Fruit fly (Drosophila melanogaster): ENCODE data around the gene CG46504.
"Not testable (repeated sequence)": the region's sequence is repeated elsewhere in the genome, so short reads cannot be mapped to it uniquely, and the experiment has no call there.

Gene CG46504

dm6 chrX:22147489-22147888 lies at the start of gene CG46504:
Gene CG46504, plus strand, starts transcription at chrX:22147789.
- TF ChIP-seq CTCF, CG8478 (optimal IDR thresholded peaks at IDR 0.05): not testable (repeated sequence)

- TF ChIP-seq CTCF, CG8478 (optimal IDR thresholded peaks at IDR 0.05): not testable (repeated sequence)
Observed at dm6 chrX:22142758-22143157, 4.8 kb upstream of the CG46504 start, which contains the start of gene CG40813. Gene CG40813, plus strand, starts transcription at chrX:22143058.

- TF ChIP-seq CG8478, CTCF (optimal IDR thresholded peaks at IDR 0.05): not testable (repeated sequence)
Observed at dm6 chrX:22152542-22152941, 5.0 kb downstream of the CG46504 start, which contains the start of gene CG46505. Gene CG46505, plus strand, starts transcription at chrX:22152842.

- TF ChIP-seq CG8478, CTCF (optimal IDR thresholded peaks at IDR 0.05): not testable (repeated sequence)
Observed at dm6 chrX:22157587-22157986, 10.0 kb downstream of the CG46504 start, which contains the start of gene CG46506. Gene CG46506, plus strand, starts transcription at chrX:22157887.

- TF ChIP-seq CTCF, CG8478 (optimal IDR thresholded peaks at IDR 0.05): not testable (repeated sequence)
Observed at dm6 chrX:22162623-22163022, 15.0 kb downstream of the CG46504 start, which contains the start of gene CG46507. Gene CG46507, plus strand, starts transcription at chrX:22162923.

dm6 chrX:22167355-22167754 lies 19.8 kb downstream of the CG46504 start, which contains the start of gene CG46508:
Gene CG46508, plus strand, starts transcription at chrX:22167655.
- not testable (repeated sequence) for TF ChIP-seq CTCF, CG8478 (optimal IDR thresholded peaks at IDR 0.05)

dm6 chrX:22172341-22172740 lies 24.8 kb downstream of the CG46504 start, which contains the start of gene CG46509:
Gene CG46509, plus strand, starts transcription at chrX:22172641.
- TF ChIP-seq CTCF, CG8478 (optimal IDR thresholded peaks at IDR 0.05): not testable (repeated sequence)

dm6 chrX:22177205-22177604 lies 29.6 kb downstream of the CG46504 start, which contains the start of gene CG46510:
Gene CG46510, plus strand, starts transcription at chrX:22177505.
- not testable (repeated sequence) for TF ChIP-seq CTCF, CG8478 (optimal IDR thresholded peaks at IDR 0.05)

dm6 chrX:22182193-22182592 lies 34.6 kb downstream of the CG46504 start, which contains the start of gene CG46511:
Gene CG46511, plus strand, starts transcription at chrX:22182493.
- not testable (repeated sequence) for TF ChIP-seq CTCF, CG8478 (optimal IDR thresholded peaks at IDR 0.05)

- not testable (repeated sequence) for TF ChIP-seq CTCF, CG8478 (optimal IDR thresholded peaks at IDR 0.05)
Observed at dm6 chrX:22187070-22187469, 39.5 kb downstream of the CG46504 start, which contains the start of gene CG46512. Gene CG46512, plus strand, starts transcription at chrX:22187370.

- not testable (repeated sequence) for TF ChIP-seq CG8478, CTCF (optimal IDR thresholded peaks at IDR 0.05)
Observed at dm6 chrX:22191973-22192372, 44.4 kb downstream of the CG46504 start, which contains the start of gene CG46513. Gene CG46513, plus strand, starts transcription at chrX:22192273.

- TF ChIP-seq CG8478, CTCF (optimal IDR thresholded peaks at IDR 0.05): not testable (repeated sequence)
Observed at dm6 chrX:22196874-22197273, 49.3 kb downstream of the CG46504 start, which contains the start of gene CG46514. Gene CG46514, plus strand, starts transcription at chrX:22197174.

Data from S2 (cell line).